Worm (Caenorhabditis elegans): ENCODE data around the gene lab-2.
A peak's percentile ranks its signal among the peaks of the same experiment; 100 is the strongest.

Gene lab-2

ce11 chrIII:7277228-7277627, 52.2 kb downstream of the lab-2 start, which contains the start of the genes spot-1 and B0361.11:
TSS of gene spot-1 (minus strand) at chrIII:7277274.
TSS of gene B0361.11 (plus strand) at chrIII:7277599.
- TF ChIP-seq ama-1 (optimal IDR thresholded peaks at IDR 0.05) (no peak), aly-2 (tag; optimal IDR thresholded peaks at IDR 0.05) (no peak), lin-15B (tag; optimal IDR thresholded peaks at IDR 0.05) (peak; percentile 72), ceh-28 (tag; optimal IDR thresholded peaks at IDR 0.05) (peak; percentile 19), pha-4 (tag; optimal IDR thresholded peaks at IDR 0.05) (peak; percentile 81), snpc-4 (tag; optimal IDR thresholded peaks at IDR 0.05) (peak; percentile 60), pqm-1 (tag; optimal IDR thresholded peaks at IDR 0.05) (no peak), unc-62 (GFP tag; optimal IDR thresholded peaks at IDR 0.05) (no peak), lin-39 (tag; optimal IDR thresholded peaks at IDR 0.05) (no peak), tbx-2 (tag; optimal IDR thresholded peaks at IDR 0.05) (no peak), nhr-23 (tag; optimal IDR thresholded peaks at IDR 0.05) (peak; percentile 79), nfya-1 (tag; optimal IDR thresholded peaks at IDR 0.05; ENCODE audit: insufficient read depth) (peak; percentile 64), elt-2 (tag; optimal IDR thresholded peaks at IDR 0.05) (peak; percentile 15), nhr-77 (tag; optimal IDR thresholded peaks at IDR 0.05) (no peak), egl-5 (tag; optimal IDR thresholded peaks at IDR 0.05) (peak; percentile 14), jun-1 (tag; optimal IDR thresholded peaks at IDR 0.05) (no peak), fkh-10 (GFP tag; optimal IDR thresholded peaks at IDR 0.05) (no peak), nhr-25 (tag; optimal IDR thresholded peaks at IDR 0.05) (peak; percentile 13), nhr-43 (tag; optimal IDR thresholded peaks at IDR 0.05; ENCODE audit: poor library complexity, severe bottlenecking) (peak; percentile 35), zag-1 (tag; optimal IDR thresholded peaks at IDR 0.05) (no peak), skn-1 (tag; optimal IDR thresholded peaks at IDR 0.05) (peak; percentile 54), R02D3.7 (tag; optimal IDR thresholded peaks at IDR 0.05) (peak; percentile 50), hmg-11 (tag; optimal IDR thresholded peaks at IDR 0.05) (peak; percentile 63)

- TF ChIP-seq elt-1 (tag; optimal IDR thresholded peaks at IDR 0.05): no peak
- TF ChIP-seq ceh-82 (tag; optimal IDR thresholded peaks at IDR 0.05): no peak
- TF ChIP-seq unc-62 (GFP tag; optimal IDR thresholded peaks at IDR 0.05): no peak
- TF ChIP-seq eor-1 (tag; optimal IDR thresholded peaks at IDR 0.05): no peak
- TF ChIP-seq nhr-76 (tag; optimal IDR thresholded peaks at IDR 0.05): no peak
- TF ChIP-seq zag-1 (tag; optimal IDR thresholded peaks at IDR 0.05): no peak
- no peak for TF ChIP-seq hmg-11 (tag; optimal IDR thresholded peaks at IDR 0.05)
- no peak for TF ChIP-seq nhr-237 (tag; optimal IDR thresholded peaks at IDR 0.05)
- TF ChIP-seq pqm-1 (tag; optimal IDR thresholded peaks at IDR 0.05): no peak
- no peak for TF ChIP-seq mdl-1 (tag; optimal IDR thresholded peaks at IDR 0.05)
- no peak for TF ChIP-seq nhr-67 (tag; optimal IDR thresholded peaks at IDR 0.05)
- TF ChIP-seq ZK546.5 (tag; optimal IDR thresholded peaks at IDR 0.05): no peak
- TF ChIP-seq skn-1 (tag; optimal IDR thresholded peaks at IDR 0.05): no peak
- no peak for TF ChIP-seq ztf-11 (tag; optimal IDR thresholded peaks at IDR 0.05)
- no peak for TF ChIP-seq sea-2 (GFP tag; optimal IDR thresholded peaks at IDR 0.05)
- TF ChIP-seq daf-12 (tag; optimal IDR thresholded peaks at IDR 0.05): no peak
- TF ChIP-seq nhr-23 (tag; optimal IDR thresholded peaks at IDR 0.05): no peak
- no peak for TF ChIP-seq aly-2 (tag; optimal IDR thresholded peaks at IDR 0.05)
Measured at ce11 chrIII:7275296-7275695, 54.1 kb downstream of the lab-2 start, which contains the start of gene psd-1. TSS of gene psd-1 (minus strand) at chrIII:7275396.
